Worm (Caenorhabditis elegans): ENCODE data around the gene srh-119.

ce11 chrV:16987783-16988182, 15.5 kb downstream of the srh-119 start:
- TF ChIP-seq him-1 (tag; optimal IDR thresholded peaks at IDR 0.05): no peak
- no peak for TF ChIP-seq W03F9.2 (tag; optimal IDR thresholded peaks at IDR 0.05)
- no peak for TF ChIP-seq dao-5 (tag; optimal IDR thresholded peaks at IDR 0.05)
